Worm (Caenorhabditis elegans): ENCODE measurements around the gene T21C9.6.

- TF ChIP-seq pes-1 (GFP tag; IDR thresholded peaks at IDR 0.05) (no peak), ceh-36 (tag; optimal IDR thresholded peaks at IDR 0.05) (no peak), hnd-1 (tag; optimal IDR thresholded peaks at IDR 0.05) (no peak), ceh-13 (GFP tag; optimal IDR thresholded peaks at IDR 0.05) (no peak), ama-1 (optimal IDR thresholded peaks at IDR 0.05) (no peak), aly-1 (tag; optimal IDR thresholded peaks at IDR 0.05) (no peak), sea-1 (GFP tag; conservative IDR thresholded peaks at IDR 0.05) (no peak), tra-4 (tag; optimal IDR thresholded peaks at IDR 0.05) (no peak), F13C5.2 (tag; optimal IDR thresholded peaks at IDR 0.05) (no peak), ets-7 (tag; optimal IDR thresholded peaks at IDR 0.05) (no peak), B0310.2 (tag; optimal IDR thresholded peaks at IDR 0.05) (no peak), flt-1 (GFP tag; IDR thresholded peaks at IDR 0.05) (no peak), tbx-37 (GFP tag; conservative IDR thresholded peaks at IDR 0.05) (no peak), scrt-1 (GFP tag; IDR thresholded peaks at IDR 0.05) (no peak)
These were observed 42.6 kb upstream of the T21C9.6 start, which contains the start of gene F25D1.8 for ce11 chrV:10539114-10539513.

Measured in whole organism, early embryonic.